Fruit fly (Drosophila melanogaster): ENCODE measurements around the gene CG42266.

CG42266 gene

DNA sequence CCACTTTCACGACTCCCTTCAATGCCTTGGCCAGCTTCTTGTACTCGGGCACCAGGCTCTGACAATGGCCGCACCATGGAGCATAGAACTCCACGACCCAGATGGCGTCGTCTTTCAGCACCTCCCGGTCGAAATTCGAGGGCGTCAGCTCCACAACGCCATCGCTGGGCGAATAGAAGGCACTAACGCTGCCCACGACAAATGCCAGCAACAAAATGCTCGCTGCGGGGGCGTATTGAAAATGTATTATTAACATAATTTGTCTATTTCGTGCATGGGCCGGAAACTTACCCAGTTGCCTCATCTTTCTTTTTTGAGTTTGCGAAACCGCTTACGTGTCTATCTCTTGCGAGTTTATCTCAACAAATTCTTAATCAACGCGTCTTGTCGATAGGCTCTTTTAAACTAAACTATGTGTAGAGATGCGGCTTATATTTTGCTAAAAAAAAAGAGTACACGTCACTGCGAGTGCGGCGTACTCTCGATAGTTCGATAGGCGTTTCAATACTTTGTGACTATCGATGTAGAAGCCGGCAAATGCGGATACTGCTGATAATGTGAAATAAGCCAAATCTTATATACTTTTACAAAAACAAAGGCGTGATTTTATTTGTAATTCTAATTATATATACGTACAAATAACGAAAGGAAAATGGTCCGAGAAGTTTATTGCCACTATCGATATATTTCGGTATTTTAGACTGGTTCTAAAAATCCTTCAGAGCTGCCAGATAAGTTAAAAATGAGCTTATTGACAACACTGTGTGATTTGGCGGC, 16.3 kb upstream of the CG42266 start, which contains the start of gene CaBP1:
Gene CaBP1, minus strand, starts transcription at position 487 of the 777 bp plus-strand sequence.
- TF ChIP-seq Rel (GFP tag; optimal IDR thresholded peaks at IDR 0.05) (no peak), Rel (tag; optimal IDR thresholded peaks at IDR 0.05) (peak; percentile 4), Hnf4 (GFP tag; optimal IDR thresholded peaks at IDR 0.05) (peak; percentile 20), Jra (GFP tag; optimal IDR thresholded peaks at IDR 0.05) (peak; percentile 20), fru (GFP tag; optimal IDR thresholded peaks at IDR 0.05) (no peak), dsf (GFP tag; optimal IDR thresholded peaks at IDR 0.05; ENCODE audit: borderline replicate concordance) (no peak), CrebA (GFP tag; optimal IDR thresholded peaks at IDR 0.05; ENCODE audit: borderline replicate concordance) (peak; percentile 79), Myc (optimal IDR thresholded peaks at IDR 0.05) (peak; percentile 61), usp (GFP tag; optimal IDR thresholded peaks at IDR 0.05) (no peak), brk (GFP tag; optimal IDR thresholded peaks at IDR 0.05) (peak; percentile 50), h (GFP tag; optimal IDR thresholded peaks at IDR 0.05) (peak; percentile 18)

DNA sequence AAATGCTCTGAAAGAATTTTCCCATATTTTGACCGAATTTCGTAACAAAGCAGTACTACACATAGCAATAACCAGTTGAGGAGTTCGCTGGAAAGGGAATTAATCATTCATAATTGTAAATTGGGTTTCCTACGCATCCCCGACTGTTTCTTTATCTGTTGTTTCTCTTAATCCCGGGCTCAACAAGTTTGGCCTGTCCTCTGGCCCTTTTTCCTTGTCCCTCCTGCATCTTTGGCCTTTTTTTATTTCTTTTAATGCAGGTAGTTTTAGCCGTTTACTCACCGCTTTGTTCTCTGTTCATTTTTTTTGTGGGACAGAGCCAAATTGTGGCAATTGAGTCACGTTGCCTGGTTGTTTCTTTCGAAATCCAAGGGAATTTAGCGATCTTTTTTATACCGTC, 13.6 kb upstream of the CG42266 start:
- no peak for TF ChIP-seq dl (GFP tag; optimal IDR thresholded peaks at IDR 0.05; ENCODE audit: insufficient read depth in 1 of 2, partially characterized antibody in 2 of 2)
- TF ChIP-seq foxo (GFP tag; optimal IDR thresholded peaks at IDR 0.05), result no peak
- TF ChIP-seq N (GFP tag; optimal IDR thresholded peaks at IDR 0.05), result no peak
- TF ChIP-seq CG9705 (GFP tag; optimal IDR thresholded peaks at IDR 0.05), result no peak
- TF ChIP-seq lola (GFP tag; optimal IDR thresholded peaks at IDR 0.05), result no peak
- no peak for TF ChIP-seq br (GFP tag; optimal IDR thresholded peaks at IDR 0.05)
- no peak for TF ChIP-seq Hnf4 (GFP tag; optimal IDR thresholded peaks at IDR 0.05)
- no peak for TF ChIP-seq tai (GFP tag; optimal IDR thresholded peaks at IDR 0.05)

dm6 chr2L:16352585-16353580, 12.7 kb upstream of the CG42266 start, which contains the start of the genes Hyls1, chif and CG4455:
Hyls1 (minus strand) TSS chr2L:16352628.
chif (minus strand) TSS chr2L:16352628.
CG4455 (plus strand) TSS chr2L:16352934.
- TF ChIP-seq CrebA (GFP tag; optimal IDR thresholded peaks at IDR 0.05; ENCODE audit: borderline replicate concordance), result no peak
- no peak for TF ChIP-seq GATAd (GFP tag; optimal IDR thresholded peaks at IDR 0.05)
- TF ChIP-seq Mio (GFP tag; optimal IDR thresholded peaks at IDR 0.05), result no peak
- peak; percentile 58 for TF ChIP-seq Sp1 (GFP tag; optimal IDR thresholded peaks at IDR 0.05)
- no peak for TF ChIP-seq br (GFP tag; optimal IDR thresholded peaks at IDR 0.05)
- TF ChIP-seq jim (GFP tag; optimal IDR thresholded peaks at IDR 0.05), result no peak
- no peak for TF ChIP-seq dl (GFP tag; optimal IDR thresholded peaks at IDR 0.05; ENCODE audit: insufficient read depth in 1 of 2, partially characterized antibody in 2 of 2)
- TF ChIP-seq Abd-B (GFP tag; optimal IDR thresholded peaks at IDR 0.05), result no peak
- no peak for TF ChIP-seq N (GFP tag; optimal IDR thresholded peaks at IDR 0.05)
- TF ChIP-seq OdsH (GFP tag; optimal IDR thresholded peaks at IDR 0.05), result peak; percentile 40
- no peak for TF ChIP-seq usp (GFP tag; optimal IDR thresholded peaks at IDR 0.05)
- TF ChIP-seq fru (GFP tag; optimal IDR thresholded peaks at IDR 0.05), result peak; percentile 1
- TF ChIP-seq h (GFP tag; optimal IDR thresholded peaks at IDR 0.05), result peak; percentile 36
- TF ChIP-seq Hr78 (GFP tag; optimal IDR thresholded peaks at IDR 0.05), result no peak
- TF ChIP-seq lola (GFP tag; optimal IDR thresholded peaks at IDR 0.05), result no peak
- TF ChIP-seq tai (GFP tag; optimal IDR thresholded peaks at IDR 0.05), result peak; percentile 62
- TF ChIP-seq rgr (GFP tag; optimal IDR thresholded peaks at IDR 0.05), result peak; percentile 47
- no peak for TF ChIP-seq dsf (GFP tag; optimal IDR thresholded peaks at IDR 0.05; ENCODE audit: borderline replicate concordance)
- TF ChIP-seq CG9705 (GFP tag; optimal IDR thresholded peaks at IDR 0.05), result peak; percentile 44
- TF ChIP-seq Hnf4 (GFP tag; optimal IDR thresholded peaks at IDR 0.05), result peak; percentile 53
- TF ChIP-seq pan (optimal IDR thresholded peaks at IDR 0.05), result no peak
- peak; percentile 37 for TF ChIP-seq dmrt93B (GFP tag; optimal IDR thresholded peaks at IDR 0.05)
- TF ChIP-seq ey (GFP tag; optimal IDR thresholded peaks at IDR 0.05), result no peak
- TF ChIP-seq brk (GFP tag; optimal IDR thresholded peaks at IDR 0.05), result peak; percentile 75
- peak in 1 of 2 experiments; percentile 55 for TF ChIP-seq foxo (GFP tag; optimal IDR thresholded peaks at IDR 0.05)
- TF ChIP-seq CG32264 (GFP tag; optimal IDR thresholded peaks at IDR 0.05), result no peak
- no peak for TF ChIP-seq Jra (GFP tag; optimal IDR thresholded peaks at IDR 0.05)
- peak; percentile 69 for TF ChIP-seq HLH106 (tag; optimal IDR thresholded peaks at IDR 0.05)
- peak; percentile 40 for TF ChIP-seq woc (GFP tag; optimal IDR thresholded peaks at IDR 0.05)
- TF ChIP-seq Dfd (GFP tag; optimal IDR thresholded peaks at IDR 0.05), result no peak
- TF ChIP-seq sv (GFP tag; optimal IDR thresholded peaks at IDR 0.05), result peak; percentile 13
- TF ChIP-seq Hr83 (GFP tag; optimal IDR thresholded peaks at IDR 0.05; ENCODE audit: poor library complexity, severe bottlenecking), result peak; percentile 28
- TF ChIP-seq Myc (optimal IDR thresholded peaks at IDR 0.05), result no peak
- peak; percentile 46 for TF ChIP-seq sage (GFP tag; optimal IDR thresholded peaks at IDR 0.05)
- TF ChIP-seq Rel (GFP tag; optimal IDR thresholded peaks at IDR 0.05), result no peak
- peak; percentile 71 for TF ChIP-seq Rel (tag; optimal IDR thresholded peaks at IDR 0.05)
- TF ChIP-seq psq (GFP tag; optimal IDR thresholded peaks at IDR 0.05), result peak; percentile 85
- no peak for TF ChIP-seq Dif (GFP tag; optimal IDR thresholded peaks at IDR 0.05; ENCODE audit: partially characterized antibody)
- no peak for TF ChIP-seq Vsx2 (GFP tag; optimal IDR thresholded peaks at IDR 0.05; ENCODE audit: partially characterized antibody)
